Worm (Caenorhabditis elegans): ENCODE data around the gene Y61A9LA.4.

DNA sequence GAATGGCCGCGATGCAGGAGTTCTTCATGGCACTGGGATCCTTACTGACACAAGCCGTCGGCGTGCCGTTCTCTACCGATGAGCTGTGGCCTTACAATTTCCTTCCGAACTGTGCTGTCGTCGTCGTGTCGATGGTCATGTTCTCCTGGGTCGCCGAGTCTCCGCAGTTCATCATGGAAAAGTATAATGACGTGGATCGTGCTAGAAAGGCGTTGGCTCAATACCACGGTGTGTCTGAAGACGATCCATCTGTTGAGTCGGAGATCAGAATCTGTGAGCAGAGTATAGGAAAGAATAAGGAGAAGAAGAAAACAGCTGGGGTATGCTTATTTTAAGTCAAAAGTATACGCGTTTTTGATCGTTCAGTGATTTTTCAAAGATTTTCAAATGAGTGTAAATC is 38.7 kb downstream of the Y61A9LA.4 start:
- no peak for TF ChIP-seq lin-35 (GFP tag; optimal IDR thresholded peaks at IDR 0.05)
- TF ChIP-seq ztf-11 (tag; optimal IDR thresholded peaks at IDR 0.05): no peak
- no peak for TF ChIP-seq sox-4 (tag; optimal IDR thresholded peaks at IDR 0.05)
